Fruit fly (Drosophila melanogaster): Measurements from ENCODE around the gene Spag1.

Gene Spag1

dm6 chr3R:26952200-26952856, 4.7 kb downstream of the Spag1 start (continued):
- no peak for TF ChIP-seq Doc2 (GFP tag; IDR thresholded peaks at IDR 0.05)
- TF ChIP-seq CG4854 (GFP tag; optimal IDR thresholded peaks at IDR 0.05): peak; percentile 7
- TF ChIP-seq Asciz (GFP tag; optimal IDR thresholded peaks at IDR 0.05): peak; percentile 1
- peak; percentile 54 for TF ChIP-seq Hmr (GFP tag; optimal IDR thresholded peaks at IDR 0.05)
- TF ChIP-seq CG12071 (GFP tag; optimal IDR thresholded peaks at IDR 0.05): no peak
- TF ChIP-seq Deaf1 (tag; optimal IDR thresholded peaks at IDR 0.05): no peak
- no peak for TF ChIP-seq Lim3 (GFP tag; IDR thresholded peaks at IDR 0.05)
- no peak for TF ChIP-seq YL-1 (GFP tag; optimal IDR thresholded peaks at IDR 0.05)
- TF ChIP-seq CkIIα-i1 (GFP tag; IDR thresholded peaks at IDR 0.05): no peak
- TF ChIP-seq Ada2b (GFP tag; IDR thresholded peaks at IDR 0.05): no peak
- peak; percentile 30 for TF ChIP-seq zfh2 (GFP tag; optimal IDR thresholded peaks at IDR 0.05)
- no peak for TF ChIP-seq CG34422 (GFP tag; IDR thresholded peaks at IDR 0.05)
- no peak for TF ChIP-seq nau (GFP tag; optimal IDR thresholded peaks at IDR 0.05)
- no peak for TF ChIP-seq Neu2 (GFP tag; optimal IDR thresholded peaks at IDR 0.05; ENCODE audit: borderline replicate concordance)
- no peak for TF ChIP-seq CG17829 (tag; optimal IDR thresholded peaks at IDR 0.05)
- TF ChIP-seq scrt (GFP tag; optimal IDR thresholded peaks at IDR 0.05): no peak
- no peak for TF ChIP-seq amos (GFP tag; IDR thresholded peaks at IDR 0.05; ENCODE audit: partially characterized antibody)
- no peak for TF ChIP-seq HLHmδ (GFP tag; optimal IDR thresholded peaks at IDR 0.05)
- TF ChIP-seq CG4360 (GFP tag; IDR thresholded peaks at IDR 0.05): no peak
- TF ChIP-seq schlank (tag; optimal IDR thresholded peaks at IDR 0.05): no peak
- no peak for TF ChIP-seq dati (GFP tag; IDR thresholded peaks at IDR 0.05)
- TF ChIP-seq gsb (GFP tag; IDR thresholded peaks at IDR 0.05): no peak
- no peak for TF ChIP-seq NK7.1 (GFP tag; optimal IDR thresholded peaks at IDR 0.05)
- TF ChIP-seq Antp (GFP tag; optimal IDR thresholded peaks at IDR 0.05): no peak
- no peak for TF ChIP-seq onecut (GFP tag; IDR thresholded peaks at IDR 0.05)
- TF ChIP-seq Fer3 (tag; optimal IDR thresholded peaks at IDR 0.05): peak; percentile 25
- TF ChIP-seq CrebB (tag; optimal IDR thresholded peaks at IDR 0.05): no peak
- TF ChIP-seq CG14667 (GFP tag; IDR thresholded peaks at IDR 0.05): no peak
- no peak for TF ChIP-seq CG6254 (GFP tag; optimal IDR thresholded peaks at IDR 0.05)
- no peak for TF ChIP-seq Xrp1 (GFP tag; IDR thresholded peaks at IDR 0.05)
- no peak for TF ChIP-seq ara (GFP tag; IDR thresholded peaks at IDR 0.05)
- TF ChIP-seq fd3F (GFP tag; optimal IDR thresholded peaks at IDR 0.05): no peak
- no peak for TF ChIP-seq Gug (GFP tag; IDR thresholded peaks at IDR 0.05)
- no peak for TF ChIP-seq Myb (GFP tag; optimal IDR thresholded peaks at IDR 0.05)
- TF ChIP-seq Mrtf (GFP tag; IDR thresholded peaks at IDR 0.05): no peak
- TF ChIP-seq br (optimal IDR thresholded peaks at IDR 0.05): no peak
- peak; percentile 26 for TF ChIP-seq tio (GFP tag; optimal IDR thresholded peaks at IDR 0.05)
- TF ChIP-seq CG12391 (tag; optimal IDR thresholded peaks at IDR 0.05): peak; percentile 23
- TF ChIP-seq Rfx (GFP tag; IDR thresholded peaks at IDR 0.05): peak; percentile 41; the same call in 1 of the 2 replicates
- no peak for TF ChIP-seq inv (GFP tag; IDR thresholded peaks at IDR 0.05; ENCODE audit: partially characterized antibody)
- no peak for TF ChIP-seq Dip3 (GFP tag; optimal IDR thresholded peaks at IDR 0.05)
- TF ChIP-seq CG10543 (GFP tag; optimal IDR thresholded peaks at IDR 0.05): no peak
- no peak for TF ChIP-seq Usf (GFP tag; optimal IDR thresholded peaks at IDR 0.05)
- TF ChIP-seq fd96Cb (tag; optimal IDR thresholded peaks at IDR 0.05): no peak
- TF ChIP-seq CG32767 (GFP tag; IDR thresholded peaks at IDR 0.05): no peak
- no peak for TF ChIP-seq peb (GFP tag; IDR thresholded peaks at IDR 0.05)
- TF ChIP-seq Ravus (GFP tag; IDR thresholded peaks at IDR 0.05): no peak
- no peak for TF ChIP-seq nmo (GFP tag; optimal IDR thresholded peaks at IDR 0.05)
- no peak for TF ChIP-seq dm (GFP tag; optimal IDR thresholded peaks at IDR 0.05)
- peak; percentile 43 for TF ChIP-seq BtbVII (GFP tag; optimal IDR thresholded peaks at IDR 0.05)
- TF ChIP-seq gcm (GFP tag; optimal IDR thresholded peaks at IDR 0.05): no peak
